Worm (Caenorhabditis elegans) whole organism, L2 larva: ENCODE results near the gene F11G11.13.
"Not testable (repeated sequence)": the region's sequence is repeated elsewhere in the genome, so short reads cannot be mapped to it uniquely, and the experiment has no call there.

ENCODE experiments used
- C34F6.9 ChIP-seq: fragments of 150-350 bp; optimal IDR thresholded peaks from 2 replicates; lab custom pipeline; 2014; ENCODE audit warnings: missing biosample characterization, missing genetic modification characterization
- F13H6.1 ChIP-seq: sonication (generic microtip); optimal IDR thresholded peaks from 2 replicates; lab custom pipeline; 2016; ENCODE audit warnings: missing genetic modification characterization, missing compliant biosample characterization
- ama-1 ChIP-seq: fragments of 150-350 bp; optimal IDR thresholded peaks from 2 replicates; lab custom pipeline; 2018; ENCODE audit warnings: inconsistent platforms
- blmp-1 ChIP-seq: sonication (generic microtip); optimal IDR thresholded peaks from 2 replicates; lab custom pipeline; 2017; ENCODE audit warnings: missing genetic modification characterization, mild to moderate bottlenecking, missing compliant biosample characterization, antibody characterized with exemption, moderate library complexity; ENCODE audit not compliant: insufficient read depth
- ceh-82 ChIP-seq: fragments of 150-350 bp; optimal IDR thresholded peaks from 2 replicates; lab custom pipeline; 2014; ENCODE audit warnings: missing biosample characterization, missing genetic modification characterization
- crh-2 ChIP-seq: sonication (generic microtip); optimal IDR thresholded peaks from 2 replicates; lab custom pipeline; 2017; ENCODE audit warnings: missing biosample characterization, missing genetic modification characterization
- dmd-4 ChIP-seq: sonication (generic microtip); optimal IDR thresholded peaks from 2 replicates; lab custom pipeline; 2017; ENCODE audit warnings: missing biosample characterization, missing genetic modification characterization
- elt-1 ChIP-seq: fragments of 150-350 bp; optimal IDR thresholded peaks from 2 replicates; lab custom pipeline; 2014; ENCODE audit warnings: missing biosample characterization, missing genetic modification characterization
- fos-1 ChIP-seq: fragments of 150-350 bp; optimal IDR thresholded peaks from 2 replicates; lab custom pipeline; 2014; ENCODE audit warnings: missing biosample characterization, missing genetic modification characterization
- gmeb-1 ChIP-seq: fragments of 150-350 bp; optimal IDR thresholded peaks from 2 replicates; lab custom pipeline; 2014; ENCODE audit warnings: missing biosample characterization, missing genetic modification characterization
- lin-39 ChIP-seq: fragments of 150-350 bp; optimal IDR thresholded peaks from 2 replicates; lab custom pipeline; 2014; ENCODE audit warnings: missing biosample characterization, missing genetic modification reagents, missing genetic modification characterization
- lsy-2 ChIP-seq, 2 experiments: fragments of 150-350 bp in 1 of 2; sonication (generic microtip) in 1 of 2; optimal IDR thresholded peaks; 2 replicates each; lab custom pipeline; 2014 to 2017; ENCODE audit warnings: missing biosample characterization in 2 of 2, missing genetic modification characterization in 2 of 2
- mbf-1 ChIP-seq: sonication (generic microtip); optimal IDR thresholded peaks from 2 replicates; lab custom pipeline; 2017; ENCODE audit warnings: missing biosample characterization, missing genetic modification characterization
- mdl-1 ChIP-seq, 2 experiments: fragments of 150-350 bp in 1 of 2; sonication (generic microtip) in 1 of 2; optimal IDR thresholded peaks; 2 replicates each; lab custom pipeline; 2017; ENCODE audit warnings: missing biosample characterization in 2 of 2, missing genetic modification characterization in 2 of 2
- nhr-11 ChIP-seq: fragments of 150-350 bp; optimal IDR thresholded peaks from 2 replicates; lab custom pipeline; 2014; ENCODE audit warnings: missing biosample characterization, missing genetic modification characterization
- nhr-12 ChIP-seq: fragments of 150-350 bp; optimal IDR thresholded peaks from 2 replicates; lab custom pipeline; 2014; ENCODE audit warnings: missing biosample characterization, missing genetic modification characterization
- nhr-129 ChIP-seq: fragments of 150-350 bp; optimal IDR thresholded peaks from 2 replicates; lab custom pipeline; 2014; ENCODE audit warnings: missing biosample characterization, missing genetic modification characterization
- nhr-21 ChIP-seq: fragments of 150-350 bp; optimal IDR thresholded peaks from 2 replicates; lab custom pipeline; 2014; ENCODE audit warnings: missing biosample characterization, missing genetic modification characterization
- nhr-23 ChIP-seq: fragments of 150-350 bp; optimal IDR thresholded peaks from 2 replicates; lab custom pipeline; 2014; ENCODE audit warnings: missing biosample characterization, missing genetic modification reagents, missing genetic modification characterization
- nhr-237 ChIP-seq: fragments of 150-350 bp; optimal IDR thresholded peaks from 2 replicates; lab custom pipeline; 2014; ENCODE audit warnings: missing biosample characterization, missing genetic modification characterization
- nhr-25 ChIP-seq: fragments of 150-350 bp; sonication (generic microtip); optimal IDR thresholded peaks from 3 replicates; lab custom pipeline; 2014; ENCODE audit warnings: missing biosample characterization, missing genetic modification characterization
- nhr-77 ChIP-seq: fragments of 150-350 bp; optimal IDR thresholded peaks from 2 replicates; lab custom pipeline; 2014; ENCODE audit warnings: missing biosample characterization, missing genetic modification characterization
- sem-4 ChIP-seq: fragments of 150-350 bp; optimal IDR thresholded peaks from 2 replicates; lab custom pipeline; 2014; ENCODE audit warnings: missing biosample characterization, missing genetic modification reagents, missing genetic modification characterization
- sma-3 ChIP-seq: sonication (generic microtip); optimal IDR thresholded peaks from 2 replicates; lab custom pipeline; 2016; ENCODE audit warnings: missing genetic modification reagents, missing genetic modification characterization, missing compliant biosample characterization
- sma-9 ChIP-seq, 2 experiments: fragments of 150-350 bp in 1 of 2; sonication (generic microtip) in 1 of 2; optimal IDR thresholded peaks; 2 replicates each; lab custom pipeline; 2014 to 2016; ENCODE audit warnings: missing genetic modification characterization in 2 of 2, mild to moderate bottlenecking in 1 of 2, missing biosample characterization in 1 of 2, missing compliant biosample characterization in 1 of 2, missing genetic modification reagents in 1 of 2, moderate library complexity in 1 of 2
- unc-39 ChIP-seq: fragments of 150-350 bp; optimal IDR thresholded peaks from 2 replicates; lab custom pipeline; 2014; ENCODE audit warnings: missing biosample characterization, missing genetic modification characterization
- unc-62 ChIP-seq: fragments of 150-350 bp; optimal IDR thresholded peaks from 2 replicates; lab custom pipeline; 2014; ENCODE audit warnings: missing biosample characterization, missing genetic modification reagents, missing genetic modification characterization
- ztf-1 ChIP-seq: fragments of 200-800 bp; sonication (Bioruptor generic); conservative IDR thresholded peaks from 2 replicates; pipeline ENCODE4 v1.3.6; 2022; ENCODE audit warnings: missing genetic modification characterization, missing compliant biosample characterization
- ztf-11 ChIP-seq: sonication (generic microtip); optimal IDR thresholded peaks from 2 replicates; lab custom pipeline; 2017; ENCODE audit warnings: missing biosample characterization, missing genetic modification characterization

The F11G11.13 gene

DNA sequence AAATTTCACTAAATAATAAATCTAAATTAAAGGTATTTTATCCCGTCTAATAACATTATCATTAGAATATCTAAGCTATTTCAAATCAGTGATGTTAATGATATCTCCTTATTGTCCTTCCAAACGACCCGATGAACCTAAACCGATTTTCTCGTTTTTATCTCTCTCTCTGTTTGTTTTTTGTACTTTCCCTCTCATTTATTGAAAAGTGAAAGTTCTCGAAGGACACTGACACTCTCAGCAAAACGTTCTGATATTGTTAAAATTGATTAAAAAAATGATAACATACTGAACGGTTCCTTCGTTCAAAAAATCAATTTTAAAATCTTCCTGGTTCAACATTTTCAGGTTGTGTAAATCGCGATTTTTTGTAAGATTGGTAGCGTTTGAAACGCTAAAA lies at the start of gene F11G11.13:
Gene F11G11.13 (minus strand): TSS at position 89 of the 400 bp plus-strand sequence.
- TF ChIP-seq nhr-25 (tag; lab: Kevin White, UChicago) (peak; percentile 15), sma-9 (GFP tag; optimal IDR thresholded peaks at IDR 0.05; lab: Kevin White, UChicago) (peak; percentile 15), sma-9 (tag; optimal IDR thresholded peaks at IDR 0.05; lab: Kevin White, UChicago) (no peak), sem-4 (tag; lab: Kevin White, UChicago) (peak; percentile 33), ceh-82 (tag; lab: Kevin White, UChicago) (no peak), nhr-21 (tag; lab: Kevin White, UChicago) (peak; percentile 21), blmp-1 (tag; lab: Kevin White, UChicago) (peak; percentile 97), nhr-23 (tag; lab: Kevin White, UChicago) (no peak), nhr-77 (no peak)

DNA sequence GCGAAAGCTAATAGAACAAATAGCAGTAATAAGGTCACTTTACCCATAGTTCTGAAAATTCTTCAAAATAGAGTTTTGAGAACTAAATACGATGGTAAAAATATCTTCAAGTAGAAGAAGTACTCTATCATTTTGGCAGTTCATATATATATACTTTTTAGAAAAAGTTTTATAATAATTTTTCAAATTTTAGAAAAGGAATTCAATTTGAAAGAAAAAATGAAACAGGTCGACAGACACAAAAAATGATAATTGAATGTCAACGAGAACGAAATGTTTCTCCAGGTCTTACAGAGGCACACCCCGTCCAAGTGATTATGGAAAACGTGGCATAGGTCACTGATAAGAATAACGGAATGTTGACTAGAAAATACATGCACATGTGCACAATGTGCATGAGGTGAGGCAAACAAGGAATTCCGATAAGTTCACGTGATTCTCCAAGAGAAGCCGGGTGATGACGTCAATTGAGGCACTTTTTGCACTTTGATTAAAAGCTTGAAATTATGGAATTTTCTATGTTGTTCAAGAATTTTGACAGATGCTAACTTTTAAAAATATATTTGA lies 49.3 kb upstream of the F11G11.13 start, which contains the start of gene aagr-2:
Gene aagr-2 (minus strand): TSS at position 51 of the 567 bp plus-strand sequence.
- peak; percentile 9 for TF ChIP-seq gmeb-1 (tag; lab: Kevin White, UChicago)
- no peak for TF ChIP-seq unc-62 (GFP tag; lab: Kevin White, UChicago)
- TF ChIP-seq nhr-129 (tag; lab: Kevin White, UChicago) = no peak
- TF ChIP-seq sem-4 (tag; lab: Kevin White, UChicago) = no peak
- peak; percentile 62 for TF ChIP-seq F13H6.1 (tag; lab: Kevin White, UChicago)
- no peak for TF ChIP-seq ama-1
- peak; percentile 93 for TF ChIP-seq fos-1 (tag; lab: Kevin White, UChicago)
- peak; percentile 93 for TF ChIP-seq sma-9 (GFP tag; optimal IDR thresholded peaks at IDR 0.05; lab: Kevin White, UChicago)
- no peak for TF ChIP-seq sma-9 (tag; optimal IDR thresholded peaks at IDR 0.05; lab: Kevin White, UChicago)
- peak in 1 of 2 experiments; percentile 47 for TF ChIP-seq mdl-1 (tag; optimal IDR thresholded peaks at IDR 0.05; lab: Kevin White, UChicago)
- TF ChIP-seq mbf-1 (tag; lab: Kevin White, UChicago) = no peak
- peak; percentile 10 for TF ChIP-seq sma-3 (GFP tag; lab: Kevin White, UChicago)
- TF ChIP-seq crh-2 (tag; lab: Kevin White, UChicago) = peak; percentile 95
- no peak for TF ChIP-seq dmd-4 (tag; lab: Kevin White, UChicago)
- no peak for TF ChIP-seq ztf-1

- no peak for TF ChIP-seq ztf-11
- no peak for TF ChIP-seq unc-62 (GFP tag; lab: Kevin White, UChicago)
- no peak for TF ChIP-seq nhr-12 (tag; lab: Kevin White, UChicago)
- TF ChIP-seq lin-39 (tag; lab: Kevin White, UChicago) = no peak
- no peak for TF ChIP-seq nhr-25 (tag; lab: Kevin White, UChicago)
- no peak for TF ChIP-seq sma-3 (GFP tag; lab: Kevin White, UChicago)
- TF ChIP-seq C34F6.9 (tag; lab: Kevin White, UChicago) = no peak
- TF ChIP-seq ama-1 = no peak
- no peak for TF ChIP-seq nhr-11 (tag; lab: Kevin White, UChicago)
- no peak for TF ChIP-seq nhr-237 (tag; lab: Kevin White, UChicago)
Observed at ce11 chrII:4924729-4925128, 48.8 kb upstream of the F11G11.13 start.

DNA sequence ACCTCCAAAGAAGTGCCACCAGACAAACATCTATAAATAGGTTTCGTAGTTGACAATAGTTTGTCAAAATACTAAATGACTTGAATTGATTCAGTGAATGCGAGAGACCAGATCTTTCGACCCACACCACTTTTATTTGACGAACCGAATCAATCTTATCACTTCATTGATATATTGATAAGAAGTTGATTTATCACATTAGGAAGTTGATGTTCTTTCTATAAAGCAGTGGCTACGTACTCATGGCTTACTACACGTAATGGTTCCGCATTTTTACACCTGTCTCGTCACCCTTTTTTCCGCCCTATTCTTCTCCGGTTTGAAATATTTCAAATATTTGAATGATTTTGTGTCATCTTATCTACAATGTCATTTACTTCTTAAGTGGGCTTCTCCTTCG lies 44.6 kb upstream of the F11G11.13 start:
- TF ChIP-seq unc-39 (tag; lab: Kevin White, UChicago) (no peak), fos-1 (tag; lab: Kevin White, UChicago) (peak; percentile 62), sma-3 (GFP tag; lab: Kevin White, UChicago) (peak; percentile 18), lsy-2 (tag; optimal IDR thresholded peaks at IDR 0.05; lab: Kevin White, UChicago) (no peak)

ce11 chrII:4918501-4919021 lies 42.6 kb upstream of the F11G11.13 start:
- TF ChIP-seq elt-1 (tag; lab: Kevin White, UChicago) (no peak), crh-2 (tag; lab: Kevin White, UChicago) (no peak), sma-3 (GFP tag; lab: Kevin White, UChicago) (peak; percentile 65), nhr-25 (tag; lab: Kevin White, UChicago) (peak; percentile 43), sma-9 (GFP tag; optimal IDR thresholded peaks at IDR 0.05; lab: Kevin White, UChicago) (peak; percentile 3), sma-9 (tag; optimal IDR thresholded peaks at IDR 0.05; lab: Kevin White, UChicago) (no peak)
- TF ChIP-seq, all 48 proteins: peak for 3

- not testable (repeated sequence) for TF ChIP-seq mbf-1, lin-39, crh-2 (tag; lab: Kevin White, UChicago)
Observed at ce11 chrII:4916462-4916861, 40.5 kb upstream of the F11G11.13 start, which contains the start of gene msp-31. Gene msp-31 (minus strand): TSS chrII:4916562.
